Fruit fly (Drosophila melanogaster) whole organism, adult: ENCODE measurements around the gene CG11878.

ENCODE experiments used
- CG11617 ChIP-seq: fragments of 200-800 bp; sonication (Bioruptor generic); optimal IDR thresholded peaks from 2 replicates; lab custom pipeline; 2017; ENCODE audit warnings: mild to moderate bottlenecking, missing biosample characterization, missing genetic modification reagents, missing genetic modification characterization
- CG14711 ChIP-seq: fragments of 200-800 bp; sonication (Bioruptor generic); optimal IDR thresholded peaks from 2 replicates; lab custom pipeline; 2018; ENCODE audit warnings: missing biosample characterization, mild to moderate bottlenecking, missing genetic modification characterization, moderate library complexity
- CG5204 ChIP-seq: fragments of 200-800 bp; sonication (Bioruptor generic); optimal IDR thresholded peaks from 2 replicates; lab custom pipeline; 2016; ENCODE audit warnings: missing biosample characterization, missing genetic modification characterization
- CG7101 ChIP-seq: fragments of 200-800 bp; sonication (Bioruptor generic); optimal IDR thresholded peaks from 2 replicates; lab custom pipeline; 2018; ENCODE audit warnings: missing biosample characterization, mild to moderate bottlenecking, missing genetic modification characterization, moderate library complexity
- Hr96 ChIP-seq: fragments of 200-800 bp; sonication (Bioruptor generic); optimal IDR thresholded peaks from 2 replicates; lab custom pipeline; 2016; ENCODE audit warnings: missing biosample characterization, missing genetic modification characterization
- bab1 ChIP-seq: fragments of 200-800 bp; sonication (Bioruptor generic); optimal IDR thresholded peaks from 3 replicates; lab custom pipeline; 2019; ENCODE audit warnings: missing biosample characterization, mild to moderate bottlenecking, missing genetic modification characterization, moderate library complexity
- ovo ChIP-seq: fragments of 200-800 bp; sonication (Bioruptor generic); optimal IDR thresholded peaks from 2 replicates; lab custom pipeline; 2016; ENCODE audit warnings: missing biosample characterization, missing genetic modification characterization
- pad ChIP-seq: fragments of 200-800 bp; sonication (Bioruptor generic); optimal IDR thresholded peaks from 3 replicates; lab custom pipeline; 2017; ENCODE audit warnings: missing biosample characterization, missing genetic modification characterization, mild to moderate bottlenecking, moderate library complexity, missing genetic modification reagents
- toe ChIP-seq: fragments of 200-800 bp; sonication (Bioruptor generic); optimal IDR thresholded peaks from 2 replicates; lab custom pipeline; 2016; ENCODE audit warnings: missing biosample characterization, missing genetic modification characterization

DNA sequence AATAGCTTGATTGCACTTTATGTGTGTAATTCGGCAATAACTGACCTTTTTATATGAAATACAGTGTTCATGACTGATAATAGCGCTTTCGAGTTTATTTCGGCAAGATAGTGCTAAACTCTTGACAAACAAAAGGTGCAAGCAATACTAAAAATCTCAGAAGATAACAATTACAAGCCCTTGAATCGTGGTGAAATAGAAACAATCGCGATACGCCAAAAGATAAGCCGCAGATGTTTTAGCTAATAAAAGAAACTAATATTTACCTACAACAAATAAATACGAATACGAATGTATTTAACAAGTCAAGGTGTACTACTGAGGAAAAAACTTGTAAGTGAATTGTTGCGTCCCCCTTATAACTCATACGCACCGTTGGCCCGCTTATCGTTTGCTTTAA is 1.6 kb downstream of the CG11878 start:
- TF ChIP-seq ovo (GFP tag; lab: Kevin White, UChicago) (peak; percentile 20), Hr96 (GFP tag; lab: Kevin White, UChicago) (no peak), pad (GFP tag; lab: Kevin White, UChicago) (peak; percentile 44), toe (GFP tag; lab: Kevin White, UChicago) (no peak), bab1 (GFP tag; lab: Kevin White, UChicago) (no peak), CG11617 (peak; percentile 62), CG5204 (peak; percentile 34), CG14711 (tag; lab: Kevin White, UChicago) (peak; percentile 22), CG7101 (tag; lab: Kevin White, UChicago) (peak; percentile 65)
